Fruit fly (Drosophila melanogaster) Kc167 (cell line): ENCODE data around the gene mRpL19.

Source experiments
- Myc ChIP-seq: fragments of >200 bp; optimal IDR thresholded peaks from 2 replicates; lab custom pipeline; 2017; ENCODE audit warnings: missing external identifiers
- Sin3A ChIP-seq: fragments of >200 bp; optimal IDR thresholded peaks from 2 replicates; lab custom pipeline; 2018; ENCODE audit warnings: missing external identifiers
- h ChIP-seq: fragments of >200 bp; optimal IDR thresholded peaks from 3 replicates; lab custom pipeline; 2018; ENCODE audit warnings: missing external identifiers
- insv ChIP-seq: fragments of >200 bp; optimal IDR thresholded peaks from 3 replicates; lab custom pipeline; 2018; ENCODE audit warnings: missing external identifiers
- psq ChIP-seq: fragments of >200 bp; optimal IDR thresholded peaks from 2 replicates; lab custom pipeline; 2017; ENCODE audit warnings: missing external identifiers
- ttk ChIP-seq: sonication (Bioruptor generic); optimal IDR thresholded peaks from 2 replicates; lab custom pipeline; 2017; ENCODE audit warnings: missing external identifiers

Gene mRpL19

DNA sequence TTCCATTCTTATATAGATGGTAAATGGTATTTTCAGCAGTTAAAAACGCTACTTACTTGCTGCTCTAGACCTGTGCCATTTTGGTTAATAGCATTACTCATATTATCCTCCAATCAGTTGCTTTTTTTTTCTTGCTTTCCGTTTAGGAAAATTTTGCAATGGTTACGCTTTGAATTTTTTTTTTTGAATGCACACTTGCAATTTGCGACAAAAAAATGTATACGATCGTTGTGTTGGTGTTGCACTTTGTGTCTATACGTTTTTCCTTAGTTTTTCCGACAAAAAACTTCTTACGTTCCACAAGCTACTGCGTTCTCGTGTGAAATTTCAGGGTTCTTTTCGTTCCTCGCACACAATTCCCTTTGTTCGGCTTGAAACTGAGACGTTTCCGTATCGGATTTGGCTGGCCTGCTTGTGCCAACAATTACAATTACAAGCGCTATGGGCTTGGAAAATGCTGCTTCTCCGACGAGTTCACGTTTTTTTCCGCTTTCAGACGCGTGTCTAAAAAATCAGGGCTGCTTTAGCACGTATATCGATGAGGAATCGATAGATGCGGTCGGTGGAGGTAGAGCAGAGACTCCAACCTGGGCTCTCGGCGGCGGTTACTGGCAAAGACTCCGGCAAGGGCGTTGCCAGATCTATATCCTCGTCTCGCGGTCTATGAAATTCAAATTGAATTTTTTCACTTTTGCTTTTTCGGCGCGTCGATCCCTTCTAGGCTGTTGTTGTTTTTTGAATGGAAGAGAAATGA lies 13.8 kb upstream of the mRpL19 start:
- TF ChIP-seq insv (lab: Kevin White, UChicago) = no peak
- no peak for TF ChIP-seq Sin3A
- TF ChIP-seq Myc (lab: Kevin White, UChicago) = no peak
- no peak for TF ChIP-seq psq
- TF ChIP-seq ttk (lab: Kevin White, UChicago) = no peak
- TF ChIP-seq h (lab: Kevin White, UChicago) = no peak

DNA sequence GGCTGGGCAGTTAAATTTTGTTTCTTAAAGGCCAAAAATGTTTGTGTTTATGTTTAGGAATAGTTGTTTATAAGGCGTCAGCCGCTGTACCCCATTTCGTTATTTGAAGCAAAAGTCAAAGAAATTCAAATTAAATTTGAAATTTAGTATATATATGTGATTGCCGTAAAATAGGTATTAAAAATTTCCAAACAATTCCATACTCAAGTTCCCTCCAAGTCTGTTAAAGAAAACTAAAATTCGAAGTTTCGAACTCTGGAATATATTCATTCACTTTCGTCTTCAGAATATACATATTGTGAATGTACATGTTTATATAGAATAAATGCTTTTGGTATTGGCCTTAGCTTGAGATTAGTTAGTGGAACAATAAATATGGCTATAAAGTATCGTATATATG lies 13.2 kb upstream of the mRpL19 start, which contains the start of gene bel:
TSS of gene bel (minus strand) at position 101 of the 400 bp plus-strand sequence.
- TF ChIP-seq psq (no peak), Sin3A (no peak), insv (lab: Kevin White, UChicago) (no peak), ttk (lab: Kevin White, UChicago) (no peak), h (lab: Kevin White, UChicago) (no peak), Myc (lab: Kevin White, UChicago) (no peak)

DNA sequence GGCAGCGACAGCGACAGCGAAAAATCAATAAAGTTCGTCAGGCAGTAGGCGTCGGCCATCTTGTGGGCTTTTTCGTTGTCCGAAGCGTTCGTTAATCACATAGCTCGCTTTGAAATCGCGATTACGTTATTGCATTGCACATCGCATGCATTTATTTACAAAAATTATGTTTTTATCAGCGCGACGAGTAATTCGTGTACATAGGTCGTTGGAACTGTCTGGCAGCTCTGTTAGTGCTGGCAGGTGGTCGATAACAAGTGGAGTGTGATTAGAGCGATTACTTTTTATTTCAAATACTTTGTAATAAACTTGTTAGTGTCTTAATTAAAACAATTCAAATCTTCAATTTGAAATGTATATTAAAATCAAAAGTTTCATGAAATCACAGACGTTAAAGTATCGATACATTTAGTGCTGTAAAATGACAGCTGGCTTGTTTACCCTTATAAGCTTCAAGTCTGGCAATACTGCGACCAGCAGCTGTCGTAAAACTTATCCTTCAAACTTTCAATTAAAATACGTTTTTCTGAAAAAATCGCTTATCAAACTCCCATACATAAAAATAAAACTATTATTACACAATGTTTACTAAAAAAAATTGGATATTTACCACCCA lies 10.1 kb upstream of the mRpL19 start, which contains the start of gene CG8032:
TSS of gene CG8032 (plus strand) at position 448 of the 616 bp plus-strand sequence.
- TF ChIP-seq Sin3A (no peak), ttk (lab: Kevin White, UChicago) (no peak)

- TF ChIP-seq h (lab: Kevin White, UChicago) = no peak
- no peak for TF ChIP-seq ttk (lab: Kevin White, UChicago)
These were observed 9.1 kb upstream of the mRpL19 start for dm6 chr3R:8664699-8665340.

dm6 chr3R:8667568-8667967 lies 6.3 kb upstream of the mRpL19 start, which contains the start of gene CG8036:
Gene CG8036 (plus strand): TSS chr3R:8667868.
- TF ChIP-seq Myc (lab: Kevin White, UChicago) (no peak), insv (lab: Kevin White, UChicago) (no peak), h (lab: Kevin White, UChicago) (no peak), psq (no peak), ttk (lab: Kevin White, UChicago) (no peak), Sin3A (no peak)

- TF ChIP-seq Myc (lab: Kevin White, UChicago) (no peak), Sin3A (no peak), ttk (lab: Kevin White, UChicago) (no peak), psq (no peak), h (lab: Kevin White, UChicago) (no peak), insv (lab: Kevin White, UChicago) (no peak)
These were observed 5.7 kb upstream of the mRpL19 start for dm6 chr3R:8668024-8668856.

DNA sequence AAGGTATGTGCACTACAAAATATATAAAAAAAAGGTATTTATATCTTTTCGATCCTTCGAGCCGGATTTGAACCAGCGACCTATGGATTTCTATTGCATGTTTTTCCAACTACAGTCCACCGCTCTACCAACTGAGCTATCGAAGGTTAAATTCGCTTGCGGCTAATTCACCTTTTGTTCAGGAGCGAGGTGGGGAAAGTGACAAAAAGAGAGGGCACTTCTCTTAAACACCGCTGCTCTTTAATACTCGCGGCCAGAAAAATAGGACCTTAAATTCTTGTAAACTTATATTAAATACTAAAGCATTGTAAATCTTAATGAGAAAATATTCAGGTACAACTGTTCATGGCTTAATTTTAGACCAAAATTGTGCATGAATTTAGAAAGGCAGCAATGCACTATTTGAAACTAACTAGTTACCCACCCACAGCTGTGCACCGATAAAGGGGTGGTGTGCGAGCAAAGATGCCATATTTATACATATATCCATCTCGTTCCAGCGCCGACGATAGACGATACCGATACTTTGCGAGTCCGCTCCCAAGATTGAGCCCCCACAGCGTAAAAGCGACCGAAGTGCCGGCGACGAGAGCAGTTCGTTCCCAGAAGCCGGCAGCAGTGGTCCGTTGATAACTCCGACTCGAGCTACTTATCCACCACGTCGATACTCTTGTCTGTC lies 4.7 kb upstream of the mRpL19 start:
- TF ChIP-seq insv (lab: Kevin White, UChicago) = no peak
- TF ChIP-seq ttk (lab: Kevin White, UChicago) = no peak
- TF ChIP-seq psq = no peak
- no peak for TF ChIP-seq h (lab: Kevin White, UChicago)
- TF ChIP-seq Sin3A = no peak
- no peak for TF ChIP-seq Myc (lab: Kevin White, UChicago)

DNA sequence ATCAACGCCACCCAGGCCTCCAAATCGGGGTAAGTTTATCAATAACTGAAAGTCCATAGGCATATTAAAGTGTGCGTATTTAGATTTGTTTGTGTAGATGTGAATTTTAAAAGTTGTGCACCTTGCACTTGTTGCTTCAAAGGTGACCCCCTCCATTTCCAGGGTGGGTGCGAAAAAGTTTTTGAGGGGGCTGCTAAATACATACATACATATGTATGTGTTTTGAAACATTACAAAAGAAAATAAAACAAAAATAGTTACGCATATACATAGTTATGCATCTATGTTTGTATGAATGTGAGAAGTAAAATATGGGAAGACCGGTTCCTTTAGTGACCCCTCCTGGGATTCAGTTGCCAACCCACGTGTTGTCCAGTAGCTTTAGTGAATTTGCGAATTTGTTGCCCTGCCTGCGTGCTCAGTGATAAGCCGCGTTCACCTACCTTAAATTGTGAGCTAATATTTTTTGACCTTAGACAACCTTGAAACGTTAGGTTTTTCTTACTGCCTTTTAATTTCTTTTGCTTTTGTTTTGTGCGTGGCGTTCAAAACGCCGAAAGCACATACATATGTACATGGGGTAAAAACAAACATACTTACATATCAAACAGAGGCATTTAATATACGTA lies 3.9 kb upstream of the mRpL19 start:
- TF ChIP-seq ttk (lab: Kevin White, UChicago) (no peak), psq (no peak), Myc (lab: Kevin White, UChicago) (no peak), insv (lab: Kevin White, UChicago) (no peak), Sin3A (no peak), h (lab: Kevin White, UChicago) (no peak)

dm6 chr3R:8670529-8671491 lies 3.1 kb upstream of the mRpL19 start, which contains the start of gene p:
Gene p (minus strand): TSS chr3R:8670684.
- no peak for TF ChIP-seq psq
- TF ChIP-seq Sin3A = no peak
- no peak for TF ChIP-seq h (lab: Kevin White, UChicago)
- TF ChIP-seq insv (lab: Kevin White, UChicago) = no peak
- TF ChIP-seq ttk (lab: Kevin White, UChicago) = no peak
- no peak for TF ChIP-seq Myc (lab: Kevin White, UChicago)

DNA sequence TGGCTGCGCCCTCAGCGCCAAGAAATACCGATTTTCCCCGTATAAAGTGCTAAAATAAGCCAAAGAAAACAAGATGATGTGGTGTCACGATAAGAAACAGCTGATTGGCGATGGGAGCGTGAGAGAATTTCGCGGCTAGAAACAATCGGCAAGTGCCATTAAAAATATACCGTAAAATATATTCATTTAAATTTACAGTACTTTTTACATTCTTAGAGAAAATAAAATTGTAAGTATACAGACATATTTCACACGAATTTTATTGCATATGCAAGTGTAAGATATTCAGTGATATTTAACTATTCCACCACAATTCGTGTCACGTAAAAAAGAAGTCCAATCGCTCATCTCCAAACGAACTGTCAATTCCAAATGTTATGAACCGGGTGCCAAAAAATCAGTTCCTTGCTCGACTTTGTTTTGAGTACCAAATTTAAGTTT lies 2.7 kb downstream of the mRpL19 start, which contains the start of the genes Unc50, CG11755 and CG8043:
TSS of gene Unc50 (minus strand) at position 54 of the 441 bp plus-strand sequence.
TSS of gene CG11755 (plus strand) at position 356 of the 441 bp plus-strand sequence.
TSS of gene CG8043 (plus strand) at position 356 of the 441 bp plus-strand sequence.
- TF ChIP-seq psq (no peak), Sin3A (no peak), Myc (lab: Kevin White, UChicago) (no peak), ttk (lab: Kevin White, UChicago) (no peak), h (lab: Kevin White, UChicago) (no peak), insv (lab: Kevin White, UChicago) (no peak)
